Worm (Caenorhabditis elegans) whole organism, early embryonic: Measurements from ENCODE around the gene lgc-39.
A peak's percentile ranks its signal among the peaks of the same experiment; 100 is the strongest.

ENCODE experiments used
- B0310.2 ChIP-seq: sonication (generic microtip); optimal IDR thresholded peaks from 2 replicates; lab custom pipeline; 2016; ENCODE audit warnings: mild to moderate bottlenecking, missing genetic modification characterization, missing compliant biosample characterization
- F13C5.2 ChIP-seq: sonication (generic microtip); optimal IDR thresholded peaks from 2 replicates; lab custom pipeline; 2017; ENCODE audit warnings: mild to moderate bottlenecking, missing genetic modification characterization, inconsistent platforms, missing compliant biosample characterization
- aly-1 ChIP-seq: sonication (generic microtip); optimal IDR thresholded peaks from 2 replicates; lab custom pipeline; 2016; ENCODE audit warnings: missing genetic modification characterization, missing compliant biosample characterization
- ama-1 ChIP-seq: fragments of 150-350 bp; optimal IDR thresholded peaks from 2 replicates; lab custom pipeline; 2014
- ceh-13 ChIP-seq: fragments of 200-800 bp; sonication (Bioruptor generic); optimal IDR thresholded peaks from 2 replicates; lab custom pipeline; 2018; ENCODE audit warnings: mild to moderate bottlenecking, missing genetic modification characterization, missing compliant biosample characterization
- ceh-36 ChIP-seq: sonication (generic microtip); optimal IDR thresholded peaks from 2 replicates; lab custom pipeline; 2016; ENCODE audit warnings: missing genetic modification characterization, inconsistent platforms, missing compliant biosample characterization
- ets-7 ChIP-seq: sonication (generic microtip); optimal IDR thresholded peaks from 2 replicates; lab custom pipeline; 2016; ENCODE audit warnings: missing genotype, missing genetic modification characterization, missing compliant biosample characterization
- flt-1 ChIP-seq: fragments of 200-800 bp; sonication (Bioruptor generic); IDR thresholded peaks from 2 replicates; pipeline ENCODE4 v1.3.6; 2022; ENCODE audit warnings: missing genetic modification characterization, missing compliant biosample characterization
- hmbx-1 ChIP-seq: sonication (generic microtip); optimal IDR thresholded peaks from 2 replicates; lab custom pipeline; 2016; ENCODE audit warnings: mild to moderate bottlenecking, missing genetic modification characterization, missing compliant biosample characterization
- hmg-4 ChIP-seq: fragments of 200-800 bp; sonication (Bioruptor generic); optimal IDR thresholded peaks from 2 replicates; lab custom pipeline; 2018; ENCODE audit warnings: mild to moderate bottlenecking, missing genetic modification characterization, missing compliant biosample characterization
- hnd-1 ChIP-seq: sonication (generic microtip); optimal IDR thresholded peaks from 2 replicates; lab custom pipeline; 2016; ENCODE audit warnings: missing genetic modification characterization, missing compliant biosample characterization
- pes-1 ChIP-seq: fragments of 200-800 bp; sonication (Bioruptor generic); IDR thresholded peaks from 2 replicates; pipeline ENCODE4 v1.3.6; 2022; ENCODE audit warnings: missing genetic modification reagents, missing genetic modification characterization, missing compliant biosample characterization
- scrt-1 ChIP-seq: fragments of 200-800 bp; sonication (Bioruptor generic); IDR thresholded peaks from 2 replicates; pipeline ENCODE4 v1.3.6; 2022; ENCODE audit warnings: missing genetic modification characterization, missing compliant biosample characterization
- sea-1 ChIP-seq: fragments of 200-800 bp; sonication (Bioruptor generic); conservative IDR thresholded peaks from 2 replicates; pipeline ENCODE4 v1.3.6; 2022; ENCODE audit warnings: missing genetic modification characterization, missing compliant biosample characterization
- tbx-11 ChIP-seq: fragments of 200-800 bp; sonication (Bioruptor generic); IDR thresholded peaks from 2 replicates; pipeline ENCODE4 v1.3.6; 2022; ENCODE audit warnings: missing genetic modification characterization, missing compliant biosample characterization
- tbx-37 ChIP-seq: fragments of 200-800 bp; sonication (Bioruptor generic); conservative IDR thresholded peaks from 2 replicates; pipeline ENCODE4 v1.3.6; 2022; ENCODE audit warnings: missing genetic modification reagents, missing genetic modification characterization, missing compliant biosample characterization
- tra-4 ChIP-seq: sonication (generic microtip); optimal IDR thresholded peaks from 2 replicates; lab custom pipeline; 2017; ENCODE audit warnings: missing genetic modification characterization, missing compliant biosample characterization

Gene lgc-39

ce11 chrV:7193562-7193961 is 18.3 kb downstream of the lgc-39 start, which contains the start of gene F09G2.8:
Gene F09G2.8 (minus strand): TSS chrV:7193662.
- TF ChIP-seq aly-1: no peak

- no peak for TF ChIP-seq aly-1
- no peak for TF ChIP-seq flt-1 (GFP tag; lab: Robert Waterston, UW)
- TF ChIP-seq tbx-37 (GFP tag; lab: Robert Waterston, UW): no peak
- TF ChIP-seq ets-7: no peak
- TF ChIP-seq hnd-1: no peak
- no peak for TF ChIP-seq sea-1 (GFP tag; lab: Robert Waterston, UW)
- TF ChIP-seq tbx-11 (GFP tag; lab: Robert Waterston, UW): no peak
- TF ChIP-seq scrt-1 (GFP tag; lab: Robert Waterston, UW): no peak
- TF ChIP-seq B0310.2 (tag; lab: Kevin White, UChicago): no peak
- TF ChIP-seq F13C5.2: no peak
- no peak for TF ChIP-seq ceh-36 (tag; lab: Kevin White, UChicago)
- TF ChIP-seq pes-1: no peak
- no peak for TF ChIP-seq tra-4 (tag; lab: Kevin White, UChicago)
- no peak for TF ChIP-seq ama-1 (lab: Kevin White, UChicago)
These were observed 19.5 kb downstream of the lgc-39 start for ce11 chrV:7194818-7195217.

DNA sequence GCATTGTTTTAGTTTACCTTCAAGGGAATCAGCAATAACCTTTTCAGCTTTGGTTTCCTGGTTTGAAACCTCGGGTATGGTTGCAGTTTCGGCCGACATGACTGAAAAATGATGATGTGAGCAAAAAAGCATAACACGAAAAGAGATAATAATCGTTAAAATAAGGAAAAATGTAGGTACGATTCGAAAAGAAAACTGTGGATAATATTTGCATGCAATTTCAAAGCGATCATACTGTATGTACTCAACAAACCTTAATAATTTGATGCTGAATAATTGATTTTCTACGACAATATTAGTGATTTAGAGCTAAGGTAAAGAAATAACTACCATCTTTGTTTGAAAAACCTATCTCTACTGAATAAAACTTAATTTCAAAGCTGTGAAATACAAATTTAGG is 20.7 kb downstream of the lgc-39 start, which contains the start of gene attf-2:
attf-2 (minus strand) TSS at position 101 of the 400 bp plus-strand sequence.
- no peak for TF ChIP-seq hmbx-1 (tag; lab: Kevin White, UChicago)
- no peak for TF ChIP-seq F13C5.2
- no peak for TF ChIP-seq hmg-4 (GFP tag; lab: Kevin White, UChicago)
- TF ChIP-seq tbx-11 (GFP tag; lab: Robert Waterston, UW): no peak
- TF ChIP-seq flt-1 (GFP tag; lab: Robert Waterston, UW): no peak
- TF ChIP-seq ceh-13: no peak
- no peak for TF ChIP-seq ceh-36 (tag; lab: Kevin White, UChicago)
- TF ChIP-seq pes-1: no peak
- TF ChIP-seq aly-1: no peak

DNA sequence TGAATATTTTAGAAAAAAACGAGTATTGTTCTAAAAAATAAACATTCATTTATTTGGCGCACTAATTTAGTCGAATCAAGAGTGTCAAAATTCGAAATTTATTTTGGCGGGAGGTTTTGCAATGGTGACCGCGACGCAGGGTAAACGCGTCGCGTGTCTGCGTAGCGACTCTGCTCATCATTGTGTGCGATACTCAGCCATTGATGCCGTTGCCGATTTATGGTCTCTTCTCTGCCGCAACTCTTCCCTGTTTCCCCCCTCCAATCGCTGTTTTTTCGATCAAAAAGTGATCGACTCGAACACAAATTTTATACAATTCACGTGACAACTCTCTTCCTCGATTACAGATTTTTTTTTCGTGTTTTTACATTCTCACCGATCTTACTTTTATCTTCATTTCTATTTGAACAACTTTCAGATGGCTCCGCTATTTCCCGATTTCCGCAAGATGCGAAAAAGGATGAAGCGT is 21.2 kb downstream of the lgc-39 start, which contains the start of gene F09G2.2:
F09G2.2 (plus strand) TSS at position 419 of the 469 bp plus-strand sequence.
- TF ChIP-seq ets-7: no peak
- no peak for TF ChIP-seq ceh-13
- no peak for TF ChIP-seq tbx-11 (GFP tag; lab: Robert Waterston, UW)
- TF ChIP-seq F13C5.2: peak; percentile 59
- 0 out of 2 replicates have a peak, but pooled peaks have one; percentile 12 for TF ChIP-seq flt-1 (GFP tag; lab: Robert Waterston, UW)
- no peak for TF ChIP-seq scrt-1 (GFP tag; lab: Robert Waterston, UW)
- TF ChIP-seq ceh-36 (tag; lab: Kevin White, UChicago): no peak
- no peak for TF ChIP-seq tbx-37 (GFP tag; lab: Robert Waterston, UW)
- TF ChIP-seq pes-1: no peak
- peak; percentile 19 for TF ChIP-seq hmg-4 (GFP tag; lab: Kevin White, UChicago)

DNA sequence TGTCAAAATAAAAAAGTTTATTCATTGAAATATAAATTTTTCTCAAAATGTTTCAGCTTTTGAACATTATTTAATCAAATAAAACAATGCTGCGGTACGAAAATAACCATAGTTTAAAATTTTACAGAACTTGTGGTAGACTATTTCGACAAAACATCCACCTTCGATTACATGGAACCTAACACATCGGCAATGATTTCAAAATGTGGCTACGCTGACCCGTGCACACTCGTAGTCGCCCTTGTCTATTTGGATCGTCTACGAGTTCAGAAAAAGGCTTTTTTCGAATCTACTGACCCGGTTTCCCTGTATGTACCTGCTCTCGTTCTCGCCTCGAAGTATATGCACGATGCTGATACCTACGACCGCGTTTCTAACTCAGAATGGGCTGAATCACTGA is 21.7 kb downstream of the lgc-39 start:
- TF ChIP-seq hmg-4 (GFP tag; lab: Kevin White, UChicago) (no peak), B0310.2 (tag; lab: Kevin White, UChicago) (no peak), hmbx-1 (tag; lab: Kevin White, UChicago) (no peak), hnd-1 (no peak), ceh-13 (no peak), F13C5.2 (no peak), pes-1 (no peak), aly-1 (no peak), ama-1 (lab: Kevin White, UChicago) (no peak), tbx-11 (GFP tag; lab: Robert Waterston, UW) (no peak), ceh-36 (tag; lab: Kevin White, UChicago) (no peak), ets-7 (no peak)

DNA sequence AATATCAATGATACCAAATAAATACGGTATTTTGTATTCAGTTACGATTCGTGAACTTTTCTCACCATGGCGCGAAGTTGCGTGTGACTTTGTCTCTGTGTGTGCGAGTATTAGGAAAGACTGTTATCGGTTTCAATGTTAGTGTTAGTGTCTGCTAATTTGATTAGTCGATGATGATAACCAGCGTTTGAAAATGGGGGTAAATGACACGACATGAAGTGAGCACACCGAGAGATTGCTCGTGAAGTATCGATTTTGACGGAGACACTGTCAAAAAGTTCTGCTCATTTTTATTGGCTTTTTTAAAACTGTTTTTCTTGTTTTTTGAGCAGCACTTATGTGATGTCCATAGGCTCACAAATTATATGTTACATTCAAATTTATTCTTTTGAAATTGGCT is 23.1 kb downstream of the lgc-39 start:
- TF ChIP-seq ama-1 (lab: Kevin White, UChicago) (peak; percentile 21), ceh-13 (no peak)

ce11 chrV:7199077-7199476 is 23.8 kb downstream of the lgc-39 start:
- TF ChIP-seq hmbx-1 (tag; lab: Kevin White, UChicago) (no peak), hmg-4 (GFP tag; lab: Kevin White, UChicago) (no peak), F13C5.2 (no peak), flt-1 (GFP tag; lab: Robert Waterston, UW) (no peak), ets-7 (no peak), tbx-37 (GFP tag; lab: Robert Waterston, UW) (no peak), scrt-1 (GFP tag; lab: Robert Waterston, UW) (no peak), ceh-13 (no peak), tra-4 (tag; lab: Kevin White, UChicago) (no peak), B0310.2 (tag; lab: Kevin White, UChicago) (no peak), sea-1 (GFP tag; lab: Robert Waterston, UW) (no peak), aly-1 (no peak)

DNA sequence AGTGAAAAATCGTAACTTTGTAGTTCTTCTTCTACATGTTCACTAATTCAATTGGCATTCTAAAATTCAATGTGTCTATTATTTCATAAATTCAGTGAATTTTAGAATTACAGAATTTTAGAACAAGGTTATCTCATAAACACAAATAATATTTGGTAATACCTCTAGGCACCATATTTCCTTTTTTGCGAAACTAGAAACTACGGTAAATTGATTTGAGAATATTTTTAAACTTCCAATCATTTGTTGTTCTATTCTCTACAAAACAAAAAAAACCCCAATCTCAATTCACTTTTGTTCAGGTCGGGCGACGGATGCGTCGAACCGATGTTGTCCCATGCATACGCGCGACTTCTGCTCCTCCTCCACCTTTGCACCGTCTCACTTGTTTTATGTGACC is 24.6 kb downstream of the lgc-39 start, which contains the start of gene F09G2.1:
F09G2.1 (plus strand) TSS at position 301 of the 400 bp plus-strand sequence.
- TF ChIP-seq hmbx-1 (tag; lab: Kevin White, UChicago) (no peak), ets-7 (no peak), tra-4 (tag; lab: Kevin White, UChicago) (no peak), ama-1 (lab: Kevin White, UChicago) (no peak), scrt-1 (GFP tag; lab: Robert Waterston, UW) (no peak), F13C5.2 (no peak)

DNA sequence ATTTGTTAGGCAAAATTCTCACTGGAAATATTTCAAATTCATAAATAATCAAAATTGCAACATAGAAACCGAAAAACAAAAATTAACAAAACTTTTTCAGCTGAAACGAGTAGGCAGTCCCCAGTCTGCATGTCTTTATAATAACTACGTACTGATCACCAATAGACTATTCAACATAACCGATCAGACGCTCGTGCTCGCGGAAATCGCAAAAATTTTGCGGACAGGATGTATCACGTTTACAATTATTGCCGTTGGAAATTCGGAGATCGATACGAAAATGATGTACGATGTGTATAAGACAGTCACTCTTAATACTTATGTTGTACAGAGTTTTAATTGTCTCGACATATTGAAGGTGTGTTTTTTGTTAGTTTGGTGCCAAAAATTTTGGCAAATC is 26.1 kb downstream of the lgc-39 start:
- TF ChIP-seq tbx-37 (GFP tag; lab: Robert Waterston, UW): no peak
- TF ChIP-seq tbx-11 (GFP tag; lab: Robert Waterston, UW): no peak
- TF ChIP-seq flt-1 (GFP tag; lab: Robert Waterston, UW): no peak
- TF ChIP-seq B0310.2 (tag; lab: Kevin White, UChicago): no peak
